Worm (Caenorhabditis elegans) whole organism, L4 larva: ENCODE results near the gene F09G2.1.
A peak's percentile ranks its signal among the peaks of the same experiment; 100 is the strongest.

ENCODE experiments used
- F10B5.3 ChIP-seq: sonication (generic microtip); optimal IDR thresholded peaks from 2 replicates; lab custom pipeline; 2016; ENCODE audit warnings: mild to moderate bottlenecking, missing genetic modification characterization, missing compliant biosample characterization
- F26F4.8 ChIP-seq: fragments of 200-800 bp; sonication (Bioruptor generic); conservative IDR thresholded peaks from 2 replicates; pipeline ENCODE4 v1.3.6; 2022; ENCODE audit warnings: missing genetic modification characterization, missing compliant biosample characterization
- F37D6.2 ChIP-seq: sonication (generic microtip); optimal IDR thresholded peaks from 2 replicates; lab custom pipeline; 2016; ENCODE audit warnings: mild to moderate bottlenecking, missing genetic modification characterization, missing compliant biosample characterization
- F44E2.7 ChIP-seq: fragments of 200-800 bp; sonication (Bioruptor generic); IDR thresholded peaks from 2 replicates; pipeline ENCODE4 v2.1.2; 2022; ENCODE audit warnings: missing genetic modification characterization, missing compliant biosample characterization
- aha-1 ChIP-seq: fragments of 150-350 bp; peaks from one replicate; lab custom pipeline; 2014; ENCODE audit warnings: missing biosample characterization, missing genetic modification characterization
- attf-4 ChIP-seq: sonication (generic microtip); optimal IDR thresholded peaks from 3 replicates; lab custom pipeline; 2017; ENCODE audit warnings: missing biosample characterization, missing genetic modification characterization
- ces-1 ChIP-seq: fragments of 150-350 bp; sonication (generic microtip); optimal IDR thresholded peaks from 4 replicates; lab custom pipeline; 2014; ENCODE audit warnings: missing biosample characterization, missing genetic modification reagents, missing genetic modification characterization
- cey-2 ChIP-seq: sonication (generic microtip); optimal IDR thresholded peaks from 3 replicates; lab custom pipeline; 2017; ENCODE audit warnings: missing genetic modification characterization, mild to moderate bottlenecking, missing compliant biosample characterization, antibody characterized with exemption, borderline replicate concordance; ENCODE audit not compliant: insufficient read depth
- ctbp-1 ChIP-seq: fragments of 200-800 bp; sonication (Bioruptor generic); IDR thresholded peaks from 2 replicates; pipeline ENCODE4 v1.3.6; 2022; ENCODE audit warnings: missing genetic modification reagents, missing genetic modification characterization, missing compliant biosample characterization
- daf-16 ChIP-seq, 3 experiments: sonication (generic microtip); optimal IDR thresholded peaks; 2 replicates each; lab custom pipeline; 2016 to 2017; ENCODE audit warnings: missing genetic modification characterization in 3 of 3, missing genetic modification reagents in 3 of 3, mild to moderate bottlenecking in 2 of 3, missing compliant biosample characterization in 2 of 3, missing biosample characterization in 1 of 3, moderate library complexity in 1 of 3
- daf-8 ChIP-seq: fragments of 200-800 bp; sonication (Bioruptor generic); IDR thresholded peaks from 2 replicates; pipeline ENCODE4 v1.3.6; 2022; ENCODE audit warnings: missing genetic modification characterization, missing compliant biosample characterization
- dmd-6 ChIP-seq: fragments of 200-800 bp; sonication (Bioruptor generic); IDR thresholded peaks from 2 replicates; pipeline ENCODE4 v1.3.6; 2022; ENCODE audit warnings: missing genetic modification reagents, missing genetic modification characterization, missing compliant biosample characterization
- dmd-8 ChIP-seq: fragments of 200-800 bp; sonication (Bioruptor generic); IDR thresholded peaks from 2 replicates; pipeline ENCODE4 v1.3.6; 2022; ENCODE audit warnings: missing genetic modification characterization, missing compliant biosample characterization
- dpl-1 ChIP-seq: fragments of 150-350 bp; optimal IDR thresholded peaks from 2 replicates; lab custom pipeline; 2014; ENCODE audit warnings: missing biosample characterization, missing genetic modification reagents, missing genetic modification characterization
- dve-1 ChIP-seq: sonication (generic microtip); optimal IDR thresholded peaks from 2 replicates; lab custom pipeline; 2017; ENCODE audit warnings: antibody characterized with exemption, mild to moderate bottlenecking, missing genetic modification characterization, missing compliant biosample characterization; ENCODE audit not compliant: insufficient read depth
- fkh-10 ChIP-seq: fragments of 150-350 bp; optimal IDR thresholded peaks from 2 replicates; lab custom pipeline; 2014; ENCODE audit warnings: missing biosample characterization, missing genetic modification reagents, missing genetic modification characterization
- hlh-11 ChIP-seq: fragments of 200-800 bp; sonication (Bioruptor generic); optimal IDR thresholded peaks from 2 replicates; lab custom pipeline; 2018; ENCODE audit warnings: mild to moderate bottlenecking, missing genetic modification characterization, missing compliant biosample characterization
- hlh-30 ChIP-seq: sonication (generic microtip); optimal IDR thresholded peaks from 2 replicates; lab custom pipeline; 2017; ENCODE audit warnings: antibody characterized with exemption, mild to moderate bottlenecking, missing genetic modification characterization, missing compliant biosample characterization; ENCODE audit not compliant: insufficient read depth
- jun-1 ChIP-seq: fragments of 150-350 bp; optimal IDR thresholded peaks from 2 replicates; lab custom pipeline; 2014; ENCODE audit warnings: missing biosample characterization, missing genetic modification reagents, missing genetic modification characterization
- lin-1 ChIP-seq: fragments of 200-800 bp; sonication (Bioruptor generic); IDR thresholded peaks from 2 replicates; pipeline ENCODE4 v1.3.6; 2022; ENCODE audit warnings: missing genetic modification reagents, missing genetic modification characterization, missing compliant biosample characterization
- lin-15B ChIP-seq: fragments of 150-350 bp; sonication (generic microtip); optimal IDR thresholded peaks from 3 replicates; lab custom pipeline; 2014; ENCODE audit warnings: missing biosample characterization, missing genetic modification characterization
- lin-39 ChIP-seq: fragments of 150-350 bp; optimal IDR thresholded peaks from 2 replicates; lab custom pipeline; 2014; ENCODE audit warnings: missing biosample characterization, missing genetic modification reagents, missing genetic modification characterization
- nhr-10 ChIP-seq: fragments of 150-350 bp; optimal IDR thresholded peaks from 2 replicates; lab custom pipeline; 2014; ENCODE audit warnings: missing biosample characterization, missing genetic modification characterization
- nhr-102 ChIP-seq: sonication (generic microtip); optimal IDR thresholded peaks from 2 replicates; lab custom pipeline; 2016; ENCODE audit warnings: mild to moderate bottlenecking, missing genetic modification characterization, moderate library complexity, missing compliant biosample characterization
- nhr-28 ChIP-seq: fragments of 150-350 bp; optimal IDR thresholded peaks from 2 replicates; lab custom pipeline; 2014; ENCODE audit warnings: missing biosample characterization, missing genetic modification characterization
- nhr-41 ChIP-seq: fragments of 200-800 bp; sonication (Bioruptor generic); IDR thresholded peaks from 2 replicates; pipeline ENCODE4 v1.3.6; 2022; ENCODE audit warnings: missing genetic modification reagents, missing genetic modification characterization, missing compliant biosample characterization
- nhr-48 ChIP-seq: sonication (generic microtip); optimal IDR thresholded peaks from 2 replicates; lab custom pipeline; 2016; ENCODE audit warnings: mild to moderate bottlenecking, missing genetic modification characterization, missing compliant biosample characterization
- nhr-76 ChIP-seq: fragments of 150-350 bp; optimal IDR thresholded peaks from 2 replicates; lab custom pipeline; 2014; ENCODE audit warnings: missing biosample characterization, missing genetic modification characterization
- nhr-77 ChIP-seq: fragments of 150-350 bp; optimal IDR thresholded peaks from 2 replicates; lab custom pipeline; 2014; ENCODE audit warnings: missing biosample characterization, missing genetic modification characterization
- php-3 ChIP-seq: fragments of 200-800 bp; sonication (Bioruptor generic); IDR thresholded peaks from 2 replicates; pipeline ENCODE4 v1.3.6; 2022; ENCODE audit warnings: missing genetic modification reagents, missing genetic modification characterization, missing compliant biosample characterization
- sdz-12 ChIP-seq: fragments of 200-800 bp; sonication (Bioruptor generic); optimal IDR thresholded peaks from 2 replicates; lab custom pipeline; 2018; ENCODE audit warnings: mild to moderate bottlenecking, missing genetic modification characterization, missing compliant biosample characterization
- set-16 ChIP-seq: fragments of 200-800 bp; sonication (Bioruptor generic); IDR thresholded peaks from 2 replicates; pipeline ENCODE4 v1.3.6; 2022; ENCODE audit warnings: missing genetic modification reagents, missing genetic modification characterization, missing compliant biosample characterization
- skn-1 ChIP-seq: fragments of 150-350 bp; optimal IDR thresholded peaks from 2 replicates; lab custom pipeline; 2014; ENCODE audit warnings: missing biosample characterization, missing genetic modification characterization
- spr-3 ChIP-seq: fragments of 200-800 bp; sonication (Bioruptor generic); optimal IDR thresholded peaks from 2 replicates; lab custom pipeline; 2018; ENCODE audit warnings: mild to moderate bottlenecking, missing genetic modification characterization, missing compliant biosample characterization
- unc-62 ChIP-seq, 3 experiments: fragments of 150-350 bp in 1 of 3; sonication (generic microtip); optimal IDR thresholded peaks in 2 of 3; peaks in 1 of 3; 1 replicate in 1 of 3; 2 replicates in 2 of 3; lab custom pipeline; 2014 to 2017; ENCODE audit warnings: missing biosample characterization in 3 of 3, missing genetic modification characterization in 3 of 3, missing genetic modification reagents in 3 of 3, missing genotype in 1 of 3
- ztf-7 ChIP-seq: fragments of 150-350 bp; optimal IDR thresholded peaks from 2 replicates; lab custom pipeline; 2014; ENCODE audit warnings: missing biosample characterization, missing genetic modification characterization

Gene F09G2.1

ce11 chrV:7156079-7156478 lies 44.0 kb upstream of the F09G2.1 start, which contains the start of gene F10D2.10:
Gene F10D2.10 (minus strand): TSS chrV:7156179.
- TF ChIP-seq nhr-76: no peak
- TF ChIP-seq cey-2 (tag; lab: Kevin White, UChicago): no peak
- peak; percentile 68 for TF ChIP-seq aha-1 (tag; lab: Kevin White, UChicago)

DNA sequence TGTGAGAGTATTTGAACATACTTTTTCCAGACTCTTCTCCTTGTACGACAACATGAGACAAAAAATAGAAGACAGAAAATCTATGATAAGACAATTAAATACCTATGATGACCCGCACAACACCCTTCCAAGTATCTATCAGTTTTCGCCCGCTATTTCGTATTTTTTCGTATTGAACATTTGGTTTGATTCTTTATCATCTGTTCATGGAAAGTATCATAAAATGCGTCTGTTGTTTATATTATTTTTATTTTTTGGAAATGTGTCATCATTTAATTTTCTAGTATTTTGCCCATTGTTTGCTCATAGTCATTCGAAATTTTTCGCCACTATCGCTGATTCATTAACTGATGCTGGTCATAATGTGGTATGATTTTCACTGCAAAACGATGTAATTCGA lies 42.9 kb upstream of the F09G2.1 start, which contains the start of gene ugt-39:
TSS of gene ugt-39 (plus strand) at position 54 of the 400 bp plus-strand sequence.
- TF ChIP-seq ces-1 (GFP tag; lab: Kevin White, UChicago): no peak
- TF ChIP-seq hlh-11 (tag; lab: Kevin White, UChicago): peak; percentile 52
- no peak for TF ChIP-seq sdz-12 (GFP tag; lab: Kevin White, UChicago)
- 0 out of 2 replicates have a peak, but pooled peaks have one; percentile 47 for TF ChIP-seq php-3 (GFP tag; lab: Robert Waterston, UW)
- TF ChIP-seq nhr-41 (GFP tag; lab: Robert Waterston, UW): no peak
- peak; percentile 28 for TF ChIP-seq nhr-77 (tag; lab: Kevin White, UChicago)
- TF ChIP-seq dpl-1 (GFP tag; lab: Kevin White, UChicago): no peak
- no peak for TF ChIP-seq ctbp-1 (GFP tag; lab: Robert Waterston, UW)
- no peak for TF ChIP-seq F44E2.7 (GFP tag; lab: Robert Waterston, UW)
- TF ChIP-seq nhr-28: peak; percentile 87
- TF ChIP-seq dmd-6 (GFP tag; lab: Robert Waterston, UW): peak; percentile 70
- TF ChIP-seq ztf-7 (tag; lab: Kevin White, UChicago): no peak
- no peak for TF ChIP-seq nhr-10
- TF ChIP-seq hlh-30 (tag; lab: Kevin White, UChicago): peak; percentile 1
- no peak for TF ChIP-seq F26F4.8 (GFP tag; lab: Robert Waterston, UW)
- no peak for TF ChIP-seq daf-16 (GFP tag; optimal IDR thresholded peaks at IDR 0.05; lab: Kevin White, UChicago)
- TF ChIP-seq daf-16 (tag; optimal IDR thresholded peaks at IDR 0.05; lab: Kevin White, UChicago): peak; percentile 91
- TF ChIP-seq lin-15B (tag; lab: Kevin White, UChicago): no peak
- peak; percentile 68 for TF ChIP-seq nhr-102 (tag; lab: Kevin White, UChicago)
- no peak for TF ChIP-seq attf-4 (tag; lab: Kevin White, UChicago)
- TF ChIP-seq dve-1 (tag; lab: Kevin White, UChicago): peak; percentile 16
- no peak for TF ChIP-seq daf-8 (GFP tag; lab: Robert Waterston, UW)

DNA sequence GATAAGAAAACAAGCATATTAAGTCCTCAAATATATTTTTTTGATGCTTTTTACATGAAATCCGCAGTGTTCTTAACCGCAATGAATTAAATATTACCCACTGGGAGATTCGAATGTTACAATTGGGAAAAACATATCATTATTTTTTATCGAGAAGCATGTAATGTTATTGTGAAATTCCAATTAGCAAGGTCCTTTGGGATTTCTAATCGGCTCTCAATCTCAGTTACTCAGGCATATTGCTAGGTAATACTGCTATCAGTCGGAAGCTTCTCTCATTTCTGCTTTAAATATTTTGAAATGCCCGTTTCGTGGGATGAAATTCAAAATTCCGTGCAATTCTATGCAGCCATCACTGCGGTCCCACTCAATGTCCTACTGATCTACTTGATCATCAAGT lies 40.6 kb upstream of the F09G2.1 start, which contains the start of gene str-204:
TSS of gene str-204 (plus strand) at position 301 of the 400 bp plus-strand sequence.
- TF ChIP-seq spr-3: no peak
- TF ChIP-seq skn-1 (tag; lab: Kevin White, UChicago): no peak
- no peak for TF ChIP-seq dpl-1 (GFP tag; lab: Kevin White, UChicago)
- no peak for TF ChIP-seq set-16 (GFP tag; lab: Robert Waterston, UW)
- TF ChIP-seq dmd-8 (GFP tag; lab: Robert Waterston, UW): no peak
- TF ChIP-seq nhr-10: no peak
- no peak for TF ChIP-seq F37D6.2 (tag; lab: Kevin White, UChicago)
- TF ChIP-seq nhr-48 (tag; lab: Kevin White, UChicago): no peak
- TF ChIP-seq jun-1 (tag; lab: Kevin White, UChicago): no peak
- TF ChIP-seq fkh-10 (GFP tag; lab: Kevin White, UChicago): no peak
- no peak for TF ChIP-seq lin-15B (tag; lab: Kevin White, UChicago)
- TF ChIP-seq nhr-41 (GFP tag; lab: Robert Waterston, UW): no peak
- no peak for TF ChIP-seq unc-62 (GFP tag; optimal IDR thresholded peaks at IDR 0.05 in 1 of 2; lab: Kevin White, UChicago)
- no peak for TF ChIP-seq unc-62 (tag; optimal IDR thresholded peaks at IDR 0.05; lab: Kevin White, UChicago)
- TF ChIP-seq lin-1 (GFP tag; lab: Robert Waterston, UW): no peak
- no peak for TF ChIP-seq lin-39 (tag; lab: Kevin White, UChicago)
- no peak for TF ChIP-seq F10B5.3
